Fruit fly (Drosophila melanogaster): ENCODE data around the gene Tom20.

Tom20 gene

dm6 chr3L:19979592-19979991, 20.9 kb upstream of the Tom20 start, which contains the start of gene CG14182 (continued):
- TF ChIP-seq Dp (GFP tag; optimal IDR thresholded peaks at IDR 0.05) (peak; percentile 92), CG16813 (GFP tag; IDR thresholded peaks at IDR 0.05; ENCODE audit: partially characterized antibody) (0 out of 3 replicates have a peak, but pooled peaks have one; percentile 15), CG7271 (tag; optimal IDR thresholded peaks at IDR 0.05) (no peak), pan (optimal IDR thresholded peaks at IDR 0.05) (no peak), pan (GFP tag; optimal IDR thresholded peaks at IDR 0.05 in 1 of 2, IDR thresholded peaks at IDR 0.05 in 1 of 2) (no peak), fu2 (GFP tag; optimal IDR thresholded peaks at IDR 0.05) (no peak), bowl (GFP tag; IDR thresholded peaks at IDR 0.05) (no peak), Hr3 (GFP tag; optimal IDR thresholded peaks at IDR 0.05) (no peak), HmgZ (tag; optimal IDR thresholded peaks at IDR 0.05) (no peak), CG7745 (tag; optimal IDR thresholded peaks at IDR 0.05) (no peak), CG32772 (GFP tag; IDR thresholded peaks at IDR 0.05) (no peak), bbx (GFP tag; IDR thresholded peaks at IDR 0.05; ENCODE audit: partially characterized antibody) (0 out of 2 replicates have a peak, but pooled peaks have one; percentile 7), mam (GFP tag; optimal IDR thresholded peaks at IDR 0.05) (no peak), CG6254 (GFP tag; optimal IDR thresholded peaks at IDR 0.05) (no peak), luna (GFP tag; optimal IDR thresholded peaks at IDR 0.05) (no peak), sd (tag; optimal IDR thresholded peaks at IDR 0.05) (no peak), Nf-YB (GFP tag; optimal IDR thresholded peaks at IDR 0.05) (no peak), usp (GFP tag; optimal IDR thresholded peaks at IDR 0.05) (no peak), CG17802 (tag; optimal IDR thresholded peaks at IDR 0.05) (no peak), CoRest (tag; optimal IDR thresholded peaks at IDR 0.05) (no peak), CG2116 (GFP tag; optimal IDR thresholded peaks at IDR 0.05) (peak; percentile 27), ssp (GFP tag; IDR thresholded peaks at IDR 0.05) (no peak), ind (GFP tag; optimal IDR thresholded peaks at IDR 0.05) (no peak), CG15514 (GFP tag; optimal IDR thresholded peaks at IDR 0.05) (peak; percentile 99), ci (GFP tag; IDR thresholded peaks at IDR 0.05) (no peak), Deaf1 (tag; optimal IDR thresholded peaks at IDR 0.05) (no peak), CG9817 (tag; optimal IDR thresholded peaks at IDR 0.05) (no peak), odd (GFP tag; optimal IDR thresholded peaks at IDR 0.05) (no peak), HmgD (GFP tag; optimal IDR thresholded peaks at IDR 0.05) (no peak), E2f2 (GFP tag; IDR thresholded peaks at IDR 0.05) (peak; percentile 93), Doc2 (GFP tag; IDR thresholded peaks at IDR 0.05) (no peak), hth (optimal IDR thresholded peaks at IDR 0.05) (no peak), zen2 (GFP tag; IDR thresholded peaks at IDR 0.05; ENCODE audit: partially characterized antibody) (no peak), psq (GFP tag; optimal IDR thresholded peaks at IDR 0.05) (no peak), slp2 (GFP tag; optimal IDR thresholded peaks at IDR 0.05) (no peak), Chrac-16 (GFP tag; optimal IDR thresholded peaks at IDR 0.05) (no peak), ase (GFP tag; IDR thresholded peaks at IDR 0.05) (no peak), CG10431 (GFP tag; optimal IDR thresholded peaks at IDR 0.05) (no peak), CG9437 (GFP tag; optimal IDR thresholded peaks at IDR 0.05) (no peak), CG7786 (GFP tag; optimal IDR thresholded peaks at IDR 0.05) (no peak), vnd (GFP tag; IDR thresholded peaks at IDR 0.05; ENCODE audit: partially characterized antibody) (no peak), ab (GFP tag; optimal IDR thresholded peaks at IDR 0.05) (no peak), knrl (GFP tag; IDR thresholded peaks at IDR 0.05; ENCODE audit: partially characterized antibody) (peak; percentile 49), BtbVII (GFP tag; optimal IDR thresholded peaks at IDR 0.05) (no peak), HLH4C (GFP tag; IDR thresholded peaks at IDR 0.05; ENCODE audit: partially characterized antibody) (no peak), CG17186 (GFP tag; optimal IDR thresholded peaks at IDR 0.05) (no peak), CG16815 (GFP tag; optimal IDR thresholded peaks at IDR 0.05) (no peak), bab2 (GFP tag; optimal IDR thresholded peaks at IDR 0.05) (no peak), CG8089 (GFP tag; optimal IDR thresholded peaks at IDR 0.05) (no peak), tna (GFP tag; IDR thresholded peaks at IDR 0.05; ENCODE audit: partially characterized antibody) (no peak), CG4820 (GFP tag; optimal IDR thresholded peaks at IDR 0.05) (no peak), fd96Cb (tag; optimal IDR thresholded peaks at IDR 0.05) (no peak)
